Worm (Caenorhabditis elegans) whole organism, midembryonic: ENCODE results near the gene W09G12.7.

Experiments used
- flt-1 ChIP-seq: fragments of 200-800 bp; sonication (Bioruptor generic); IDR thresholded peaks from 2 replicates; pipeline ENCODE4 v1.3.6; 2022; ENCODE audit warnings: missing genetic modification characterization, missing compliant biosample characterization
- med-1 ChIP-seq: sonication (generic microtip); optimal IDR thresholded peaks from 2 replicates; lab custom pipeline; 2017; ENCODE audit warnings: missing genetic modification characterization, mild to moderate bottlenecking, missing compliant biosample characterization, antibody characterized with exemption, missing genetic modification reagents; ENCODE audit not compliant: insufficient read depth
- ref-1 ChIP-seq: fragments of 200-800 bp; sonication (Bioruptor generic); conservative IDR thresholded peaks from 2 replicates; pipeline ENCODE4 v1.3.6; 2022; ENCODE audit warnings: missing genetic modification reagents, missing genetic modification characterization, missing compliant biosample characterization
- ztf-23 ChIP-seq: fragments of 200-800 bp; sonication (Bioruptor generic); IDR thresholded peaks from 2 replicates; pipeline ENCODE4 v1.3.6; 2022; ENCODE audit warnings: missing genetic modification reagents, missing genetic modification characterization, missing compliant biosample characterization
- ztf-29 ChIP-seq: fragments of 200-800 bp; sonication (Bioruptor generic); IDR thresholded peaks from 2 replicates; pipeline ENCODE4 v1.3.6; 2022; ENCODE audit warnings: missing genetic modification reagents, missing genetic modification characterization, missing compliant biosample characterization

- TF ChIP-seq ztf-29 (GFP tag; lab: Robert Waterston, UW) = no peak
- no peak for TF ChIP-seq ztf-23 (GFP tag; lab: Robert Waterston, UW)
- no peak for TF ChIP-seq ref-1 (GFP tag; lab: Robert Waterston, UW)
- no peak for TF ChIP-seq flt-1 (GFP tag; lab: Robert Waterston, UW)
- no peak for TF ChIP-seq med-1 (GFP tag; lab: Kevin White, UChicago)
Observed at ce11 chrIV:1245244-1245643, 16.4 kb downstream of the W09G12.7 start, which contains the start of gene F38A1.9.
